Fruit fly (Drosophila melanogaster): ENCODE results near the gene CG12093.

CG12093 gene

DNA sequence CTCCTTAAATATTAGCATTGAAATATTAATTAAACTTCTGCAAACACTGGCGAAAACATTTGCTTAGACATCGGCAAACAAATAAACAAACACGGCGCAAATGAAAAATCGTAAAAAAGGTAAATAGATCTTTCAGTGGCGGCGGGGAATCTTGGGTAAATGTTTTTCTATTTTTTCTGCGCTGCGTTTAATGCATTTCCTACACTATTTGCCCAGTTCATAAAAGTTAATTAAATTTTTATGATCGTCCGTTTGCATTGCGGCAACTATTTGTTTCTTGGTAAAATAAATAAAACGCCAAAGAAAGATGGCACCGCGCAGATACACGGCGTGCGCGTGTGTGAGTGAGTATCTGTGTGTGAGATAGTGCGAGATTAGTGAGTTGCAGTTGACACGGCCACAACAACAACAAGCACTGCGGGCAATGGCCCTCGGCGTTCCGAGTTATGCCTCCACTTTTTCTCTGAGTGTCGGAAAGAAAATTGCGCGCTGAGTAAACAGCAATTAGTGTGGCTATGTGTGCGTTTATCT is 24.7 kb upstream of the CG12093 start (continued):
- TF ChIP-seq CG3281 (GFP tag; optimal IDR thresholded peaks at IDR 0.05) (no peak), dimm (GFP tag; IDR thresholded peaks at IDR 0.05) (no peak), CG10321 (GFP tag; IDR thresholded peaks at IDR 0.05) (no peak), NK7.1 (GFP tag; optimal IDR thresholded peaks at IDR 0.05) (no peak), CG8290 (GFP tag; optimal IDR thresholded peaks at IDR 0.05) (peak; percentile 32), CG8290 (tag; optimal IDR thresholded peaks at IDR 0.05) (peak; percentile 53 to 56), CG4730 (GFP tag; IDR thresholded peaks at IDR 0.05) (no peak), ash1 (GFP tag; optimal IDR thresholded peaks at IDR 0.05) (no peak), Lpt (GFP tag; optimal IDR thresholded peaks at IDR 0.05) (no peak), ab (GFP tag; optimal IDR thresholded peaks at IDR 0.05) (no peak), CG16815 (GFP tag; optimal IDR thresholded peaks at IDR 0.05) (no peak), CG14860 (GFP tag; IDR thresholded peaks at IDR 0.05; ENCODE audit: partially characterized antibody) (no peak), da (GFP tag; optimal IDR thresholded peaks at IDR 0.05) (no peak), CG34422 (GFP tag; IDR thresholded peaks at IDR 0.05) (no peak), D19A (tag; optimal IDR thresholded peaks at IDR 0.05) (no peak), org-1 (GFP tag; optimal IDR thresholded peaks at IDR 0.05) (peak; percentile 58), pnt (GFP tag; optimal IDR thresholded peaks at IDR 0.05) (no peak), p53 (GFP tag; optimal IDR thresholded peaks at IDR 0.05) (no peak), al (GFP tag; IDR thresholded peaks at IDR 0.05) (no peak), CG4282 (GFP tag; optimal IDR thresholded peaks at IDR 0.05) (no peak), CG7928 (GFP tag; optimal IDR thresholded peaks at IDR 0.05) (no peak), Rx (GFP tag; IDR thresholded peaks at IDR 0.05) (no peak), psq (GFP tag; optimal IDR thresholded peaks at IDR 0.05) (no peak), zf30C (GFP tag; optimal IDR thresholded peaks at IDR 0.05) (peak; percentile 92), pfk (GFP tag; optimal IDR thresholded peaks at IDR 0.05) (peak; percentile 10), esg (GFP tag; conservative IDR thresholded peaks at IDR 0.05) (no peak), Atf-2 (GFP tag; optimal IDR thresholded peaks at IDR 0.05) (peak; percentile 43), Dfd (GFP tag; optimal IDR thresholded peaks at IDR 0.05) (no peak), CG32767 (GFP tag; IDR thresholded peaks at IDR 0.05) (no peak), CG10565 (GFP tag; optimal IDR thresholded peaks at IDR 0.05) (no peak), gt (GFP tag; IDR thresholded peaks at IDR 0.05) (no peak), CG6791 (GFP tag; IDR thresholded peaks at IDR 0.05; ENCODE audit: partially characterized antibody) (no peak), crc (GFP tag; optimal IDR thresholded peaks at IDR 0.05) (no peak), sens-2 (GFP tag; IDR thresholded peaks at IDR 0.05) (peak; percentile 30; the same call in 1 of the 2 replicates), hkb (optimal IDR thresholded peaks at IDR 0.05) (no peak), hkb (GFP tag; IDR thresholded peaks at IDR 0.05) (no peak), nmo (GFP tag; optimal IDR thresholded peaks at IDR 0.05) (no peak), CG11723 (GFP tag; optimal IDR thresholded peaks at IDR 0.05) (peak; percentile 62), grn (GFP tag; optimal IDR thresholded peaks at IDR 0.05) (peak; percentile 88), CG2712 (tag; optimal IDR thresholded peaks at IDR 0.05) (peak; percentile 61), ci (GFP tag; IDR thresholded peaks at IDR 0.05) (peak; percentile 69), CoRest (tag; optimal IDR thresholded peaks at IDR 0.05) (peak; percentile 18), shn (GFP tag; optimal IDR thresholded peaks at IDR 0.05) (no peak), HmgD (GFP tag; optimal IDR thresholded peaks at IDR 0.05) (peak; percentile 11), kni (GFP tag; optimal IDR thresholded peaks at IDR 0.05) (peak; percentile 63), CG12104 (GFP tag; optimal IDR thresholded peaks at IDR 0.05) (peak; percentile 8), CG16779 (GFP tag; IDR thresholded peaks at IDR 0.05) (0 out of 2 replicates have a peak, but pooled peaks have one; percentile 21), tin (GFP tag; optimal IDR thresholded peaks at IDR 0.05) (no peak), sens (GFP tag) (peak; percentile 89), Spps (tag; optimal IDR thresholded peaks at IDR 0.05) (no peak), schlank (tag; optimal IDR thresholded peaks at IDR 0.05) (no peak), CG11560 (tag; IDR thresholded peaks at IDR 0.05) (no peak), Aef1 (GFP tag; IDR thresholded peaks at IDR 0.05) (no peak)
